Worm (Caenorhabditis elegans): ENCODE measurements around the gene W09G12.7.

Gene W09G12.7

DNA sequence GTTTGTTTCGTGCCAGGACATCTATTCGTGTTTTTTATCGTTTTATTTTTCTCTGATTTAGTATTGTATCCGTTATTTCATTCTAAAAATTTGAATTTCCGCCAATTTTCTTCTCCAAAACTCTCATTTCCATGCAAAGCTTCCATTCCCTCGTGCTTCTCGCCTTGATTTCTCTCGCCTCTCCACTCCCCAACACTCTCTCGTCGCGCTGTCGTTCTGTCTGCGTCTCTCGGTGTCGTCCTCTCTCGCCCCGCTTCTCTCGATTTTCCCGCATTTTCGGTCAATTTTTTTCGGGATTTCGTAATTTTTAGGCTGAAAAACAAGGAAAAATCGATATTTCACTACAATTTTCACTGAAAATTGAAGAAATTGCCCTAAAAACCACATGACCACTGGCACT is 45.7 kb downstream of the W09G12.7 start, which contains the start of gene C09E9.1 (continued):
- TF ChIP-seq gei-8 (GFP tag; optimal IDR thresholded peaks at IDR 0.05): no peak
- no peak for TF ChIP-seq lin-15B (tag; optimal IDR thresholded peaks at IDR 0.05)
- no peak for TF ChIP-seq F10B5.3 (tag; optimal IDR thresholded peaks at IDR 0.05)
- no peak for TF ChIP-seq zip-11 (GFP tag; IDR thresholded peaks at IDR 0.05)
- no peak for TF ChIP-seq nhr-10 (tag; optimal IDR thresholded peaks at IDR 0.05)
- TF ChIP-seq arid-1 (GFP tag; conservative IDR thresholded peaks at IDR 0.05): no peak

DNA sequence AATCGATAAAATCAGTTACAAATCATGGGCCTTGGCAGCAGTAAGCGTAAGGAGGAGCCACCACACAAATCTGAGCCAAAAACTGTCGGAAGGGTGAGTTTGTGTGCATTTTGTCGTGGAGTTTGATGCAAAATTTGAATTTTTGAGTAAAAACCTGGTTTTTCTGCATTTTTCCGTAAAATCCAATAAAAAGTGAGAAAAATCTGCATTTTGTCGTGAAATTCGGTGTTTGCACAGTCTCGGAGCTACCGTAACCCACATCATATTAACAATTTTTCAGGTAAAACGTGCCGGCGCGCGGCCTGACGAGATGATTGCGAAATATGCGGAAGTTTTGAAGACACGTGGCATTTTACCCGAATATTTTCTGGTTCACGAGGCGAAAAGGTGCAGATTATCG is 47.0 kb downstream of the W09G12.7 start:
- TF ChIP-seq Y48G9A.11 (GFP tag; IDR thresholded peaks at IDR 0.05): 0 out of 2 replicates have a peak, but pooled peaks have one; percentile 48
- no peak for TF ChIP-seq madf-9 (GFP tag; conservative IDR thresholded peaks at IDR 0.05)
- peak; percentile 34 for TF ChIP-seq lin-13 (GFP tag; optimal IDR thresholded peaks at IDR 0.05)
- TF ChIP-seq Y75B8A.6 (GFP tag; IDR thresholded peaks at IDR 0.05): 0 out of 2 replicates have a peak, but pooled peaks have one; percentile 16
- TF ChIP-seq egl-27 (tag; optimal IDR thresholded peaks at IDR 0.05): no peak
- no peak for TF ChIP-seq R02D3.7 (tag; optimal IDR thresholded peaks at IDR 0.05)
- TF ChIP-seq D1046.2 (GFP tag; IDR thresholded peaks at IDR 0.05): no peak
- TF ChIP-seq aha-1 (tag): peak; percentile 40
- TF ChIP-seq rbr-2 (tag; optimal IDR thresholded peaks at IDR 0.05): no peak
- no peak for TF ChIP-seq unc-39 (tag; optimal IDR thresholded peaks at IDR 0.05)
- no peak for TF ChIP-seq ctbp-1 (GFP tag; IDR thresholded peaks at IDR 0.05)
- peak in 1 of 2 experiments; percentile 2 for TF ChIP-seq lsy-2 (tag; optimal IDR thresholded peaks at IDR 0.05)
- no peak for TF ChIP-seq duxl-1 (tag; optimal IDR thresholded peaks at IDR 0.05; ENCODE audit: poor library complexity)
- no peak for TF ChIP-seq T26A8.4 (GFP tag; IDR thresholded peaks at IDR 0.05)
- TF ChIP-seq mxl-2 (GFP tag; conservative IDR thresholded peaks at IDR 0.05): 0 out of 2 replicates have a peak, but pooled peaks have one; percentile 24

DNA sequence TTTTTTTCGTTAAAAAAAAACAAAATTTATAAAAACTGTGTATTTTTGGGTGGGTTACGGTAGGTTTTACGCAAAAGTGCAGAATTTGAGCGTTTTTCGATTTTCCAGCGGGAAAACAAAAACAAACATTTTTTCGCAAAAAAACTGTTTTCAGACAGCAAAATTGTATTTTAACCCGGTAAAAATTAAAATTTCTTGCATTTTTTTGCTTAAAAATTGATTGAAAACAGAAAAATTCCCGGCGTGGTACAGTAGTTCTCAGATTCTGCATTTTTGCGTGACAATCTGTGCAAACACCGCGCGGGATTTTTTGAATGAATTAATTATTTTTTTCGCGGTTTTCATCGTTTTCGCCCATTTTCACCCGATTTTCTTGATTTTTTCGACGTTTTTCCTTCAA is 48.2 kb downstream of the W09G12.7 start:
- peak; percentile 85 for TF ChIP-seq aha-1 (tag)
- TF ChIP-seq hlh-11 (tag; optimal IDR thresholded peaks at IDR 0.05): no peak
- no peak for TF ChIP-seq T26A8.4 (GFP tag; IDR thresholded peaks at IDR 0.05)
- TF ChIP-seq ztf-7 (tag; optimal IDR thresholded peaks at IDR 0.05): no peak
- peak; percentile 59 for TF ChIP-seq unc-130 (GFP tag; optimal IDR thresholded peaks at IDR 0.05)
- TF ChIP-seq lsy-2 (tag; optimal IDR thresholded peaks at IDR 0.05): peak in 1 of 2 experiments; percentile 53
- no peak for TF ChIP-seq cey-2 (tag; optimal IDR thresholded peaks at IDR 0.05; ENCODE audit: borderline replicate concordance, insufficient read depth)
- TF ChIP-seq Y48G9A.11 (GFP tag; IDR thresholded peaks at IDR 0.05): 0 out of 2 replicates have a peak, but pooled peaks have one; percentile 32
- TF ChIP-seq arid-1 (GFP tag; conservative IDR thresholded peaks at IDR 0.05): no peak

DNA sequence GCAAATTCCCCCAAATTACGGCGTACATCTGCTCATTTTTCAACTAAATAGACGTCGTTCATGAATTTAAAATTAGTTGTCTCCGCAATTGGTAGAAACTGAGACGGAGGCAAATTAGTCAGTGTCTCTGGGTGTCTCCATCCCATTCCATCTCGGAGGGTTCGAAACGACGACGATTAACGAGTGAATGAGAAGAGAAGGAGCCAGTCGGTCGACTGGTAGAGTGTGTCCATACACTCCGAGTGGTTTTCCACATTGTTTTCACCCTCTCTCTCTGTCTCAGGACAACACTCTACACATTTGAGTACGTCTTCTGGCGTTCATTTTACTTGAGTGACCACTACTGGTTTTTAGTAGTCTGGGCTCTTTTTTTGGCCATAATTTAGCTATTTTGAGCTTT is 50.1 kb downstream of the W09G12.7 start:
- TF ChIP-seq F26F4.8 (GFP tag; conservative IDR thresholded peaks at IDR 0.05) (no peak), hmg-1.1 (GFP tag; IDR thresholded peaks at IDR 0.05) (0 out of 2 replicates have a peak, but pooled peaks have one; percentile 24)
